Worm (Caenorhabditis elegans): ENCODE results near the gene F49E2.5.

Gene F49E2.5

DNA sequence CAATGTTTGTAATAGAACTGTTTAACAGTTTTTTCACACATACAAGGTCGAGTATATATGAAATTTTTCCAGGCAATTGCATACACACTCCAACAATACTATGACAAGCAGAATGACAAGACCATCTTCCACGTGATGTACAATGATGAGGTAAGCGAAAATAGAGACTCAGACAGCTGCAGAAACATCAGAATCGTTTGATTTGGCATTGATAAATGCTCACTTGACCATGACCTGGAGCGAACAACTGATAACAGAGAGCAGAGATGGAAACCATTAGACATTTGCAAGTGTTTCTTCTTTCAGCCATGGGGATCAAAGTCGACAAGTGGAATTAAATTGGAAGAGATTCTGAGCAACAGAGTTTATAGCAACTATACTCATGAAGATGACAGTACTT lies 3.0 kb upstream of the F49E2.5 start:
- TF ChIP-seq mdl-1 (tag; optimal IDR thresholded peaks at IDR 0.05) (peak in 1 of 2 experiments; percentile 70), hpl-2 (GFP tag; optimal IDR thresholded peaks at IDR 0.05) (peak; percentile 11), blmp-1 (tag; optimal IDR thresholded peaks at IDR 0.05) (peak; percentile 16), snu-23 (GFP tag; optimal IDR thresholded peaks at IDR 0.05) (peak; percentile 36), elt-3 (tag; optimal IDR thresholded peaks at IDR 0.05) (peak in 1 of 6 experiments; percentile 6), nhr-71 (tag; optimal IDR thresholded peaks at IDR 0.05) (peak; percentile 56), ztf-11 (tag; optimal IDR thresholded peaks at IDR 0.05) (no peak), nhr-90 (tag; optimal IDR thresholded peaks at IDR 0.05; ENCODE audit: poor library complexity) (peak; percentile 33), elt-2 (tag; optimal IDR thresholded peaks at IDR 0.05) (peak; percentile 94), lin-14 (GFP tag; optimal IDR thresholded peaks at IDR 0.05) (peak; percentile 55), F16B12.6 (tag; optimal IDR thresholded peaks at IDR 0.05) (no peak), ceh-63 (GFP tag; optimal IDR thresholded peaks at IDR 0.05) (no peak), lsy-2 (tag; optimal IDR thresholded peaks at IDR 0.05) (peak in 1 of 2 experiments; percentile 11), ces-1 (GFP tag; optimal IDR thresholded peaks at IDR 0.05) (no peak), aly-2 (tag; optimal IDR thresholded peaks at IDR 0.05) (no peak), nhr-85 (tag) (peak; percentile 81), jun-1 (tag; optimal IDR thresholded peaks at IDR 0.05) (peak; percentile 16), lin-35 (GFP tag; optimal IDR thresholded peaks at IDR 0.05) (peak in 1 of 2 experiments; percentile 71), nhr-20 (tag; optimal IDR thresholded peaks at IDR 0.05) (peak; percentile 68), ama-1 (optimal IDR thresholded peaks at IDR 0.05) (no peak), efl-1 (optimal IDR thresholded peaks at IDR 0.05) (no peak), efl-1 (GFP tag; optimal IDR thresholded peaks at IDR 0.05 in 1 of 2) (peak in 1 of 2 experiments; percentile 70)

- TF ChIP-seq egl-27 (tag; optimal IDR thresholded peaks at IDR 0.05) (no peak), ces-1 (GFP tag; optimal IDR thresholded peaks at IDR 0.05) (no peak), lir-3 (tag; optimal IDR thresholded peaks at IDR 0.05; ENCODE audit: poor library complexity) (no peak), elt-2 (tag; optimal IDR thresholded peaks at IDR 0.05) (no peak), ceh-63 (GFP tag; optimal IDR thresholded peaks at IDR 0.05) (no peak), unc-130 (tag; optimal IDR thresholded peaks at IDR 0.05) (peak; percentile 47), unc-30 (tag; optimal IDR thresholded peaks at IDR 0.05) (no peak), lin-13 (GFP tag; optimal IDR thresholded peaks at IDR 0.05) (no peak), hlh-17 (GFP tag; optimal IDR thresholded peaks at IDR 0.05; ENCODE audit: borderline replicate concordance) (no peak), elt-3 (tag; optimal IDR thresholded peaks at IDR 0.05) (peak in 1 of 6 experiments; percentile 24), egl-13 (tag; optimal IDR thresholded peaks at IDR 0.05) (no peak), nhr-28 (tag; optimal IDR thresholded peaks at IDR 0.05) (no peak), nhr-71 (tag; optimal IDR thresholded peaks at IDR 0.05) (peak; percentile 44), mab-9 (GFP tag; IDR thresholded peaks at IDR 0.05) (no peak), snpc-4 (tag; optimal IDR thresholded peaks at IDR 0.05) (no peak), nhr-12 (tag; optimal IDR thresholded peaks at IDR 0.05) (no peak), rnt-1 (tag; optimal IDR thresholded peaks at IDR 0.05) (no peak), mdl-1 (tag; optimal IDR thresholded peaks at IDR 0.05) (no peak), C16A3.4 (tag; optimal IDR thresholded peaks at IDR 0.05) (no peak), nhr-11 (tag; optimal IDR thresholded peaks at IDR 0.05) (no peak), nhr-20 (tag; optimal IDR thresholded peaks at IDR 0.05) (peak; percentile 17), ztf-4 (tag; optimal IDR thresholded peaks at IDR 0.05) (no peak), F16B12.6 (tag; optimal IDR thresholded peaks at IDR 0.05) (no peak), sptf-1 (tag; optimal IDR thresholded peaks at IDR 0.05) (no peak), fkh-10 (GFP tag; optimal IDR thresholded peaks at IDR 0.05) (no peak), tlp-1 (tag; optimal IDR thresholded peaks at IDR 0.05) (no peak), lin-14 (GFP tag; optimal IDR thresholded peaks at IDR 0.05) (peak; percentile 55), skn-1 (tag; optimal IDR thresholded peaks at IDR 0.05) (no peak), sup-37 (GFP tag; optimal IDR thresholded peaks at IDR 0.05) (no peak), efl-1 (optimal IDR thresholded peaks at IDR 0.05) (no peak), efl-1 (GFP tag; optimal IDR thresholded peaks at IDR 0.05 in 1 of 2) (peak in 1 of 2 experiments; percentile 56), isw-1 (GFP tag; IDR thresholded peaks at IDR 0.05) (no peak), lin-39 (tag; optimal IDR thresholded peaks at IDR 0.05) (no peak), tbx-2 (tag; optimal IDR thresholded peaks at IDR 0.05) (peak; percentile 21), unc-86 (tag; optimal IDR thresholded peaks at IDR 0.05) (no peak), zip-4 (GFP tag; optimal IDR thresholded peaks at IDR 0.05) (no peak), mep-1 (tag; optimal IDR thresholded peaks at IDR 0.05) (peak; percentile 38), ceh-88 (GFP tag; IDR thresholded peaks at IDR 0.05) (no peak), lin-15B (tag; optimal IDR thresholded peaks at IDR 0.05) (no peak), snu-23 (GFP tag; optimal IDR thresholded peaks at IDR 0.05) (peak; percentile 5), lin-35 (GFP tag; optimal IDR thresholded peaks at IDR 0.05) (no peak), lsy-2 (tag; optimal IDR thresholded peaks at IDR 0.05) (peak in 1 of 2 experiments; percentile 40)
These were observed 953 bp downstream of the F49E2.5 start for ce11 chrX:9544405-9544804.
